Worm (Caenorhabditis elegans) whole organism, late embryonic: ENCODE results near the gene R02F11.10.

Experiments used
- T23F11.4 ChIP-seq: fragments of 200-800 bp; sonication (Bioruptor generic); optimal IDR thresholded peaks from 2 replicates; lab custom pipeline; 2018; ENCODE audit warnings: mild to moderate bottlenecking, missing genetic modification characterization, missing compliant biosample characterization
- ceh-30 ChIP-seq: fragments of 150-350 bp; optimal IDR thresholded peaks from 2 replicates; lab custom pipeline; 2014; ENCODE audit warnings: missing biosample characterization, missing genetic modification characterization
- ceh-45 ChIP-seq: fragments of 200-800 bp; sonication (Bioruptor generic); IDR thresholded peaks from 2 replicates; pipeline ENCODE4 v1.3.6; 2022; ENCODE audit warnings: missing genetic modification reagents, missing genetic modification characterization, missing compliant biosample characterization
- dmd-4 ChIP-seq: sonication (generic microtip); optimal IDR thresholded peaks from 2 replicates; lab custom pipeline; 2016; ENCODE audit warnings: borderline replicate concordance, missing genetic modification characterization, missing compliant biosample characterization
- elt-2 ChIP-seq: sonication (generic microtip); optimal IDR thresholded peaks from 2 replicates; lab custom pipeline; 2016; ENCODE audit warnings: missing genetic modification reagents, missing genetic modification characterization, missing compliant biosample characterization
- fkh-10 ChIP-seq: fragments of 150-350 bp; optimal IDR thresholded peaks from 2 replicates; lab custom pipeline; 2014; ENCODE audit warnings: missing biosample characterization, missing genetic modification reagents, missing genetic modification characterization
- hlh-13 ChIP-seq: fragments of 200-800 bp; sonication (Bioruptor generic); optimal IDR thresholded peaks from 2 replicates; lab custom pipeline; 2018; ENCODE audit warnings: mild to moderate bottlenecking, missing genetic modification characterization, missing compliant biosample characterization
- hlh-30 ChIP-seq: sonication (generic microtip); optimal IDR thresholded peaks from 2 replicates; lab custom pipeline; 2017; ENCODE audit warnings: antibody characterized with exemption, missing genetic modification characterization, missing compliant biosample characterization; ENCODE audit not compliant: insufficient read depth
- hlh-8 ChIP-seq: sonication (generic microtip); optimal IDR thresholded peaks from 2 replicates; lab custom pipeline; 2016; ENCODE audit warnings: missing genotype, missing genetic modification characterization, missing compliant biosample characterization
- nhr-11 ChIP-seq: fragments of 150-350 bp; optimal IDR thresholded peaks from 2 replicates; lab custom pipeline; 2014; ENCODE audit warnings: missing biosample characterization, missing genetic modification characterization
- npax-4 ChIP-seq: sonication (generic microtip); optimal IDR thresholded peaks from 2 replicates; lab custom pipeline; 2016; ENCODE audit warnings: missing genetic modification characterization, missing compliant biosample characterization
- pha-4 ChIP-seq: fragments of 150-350 bp; optimal IDR thresholded peaks from 2 replicates; lab custom pipeline; 2018; ENCODE audit warnings: missing biosample characterization, missing genetic modification reagents, missing genetic modification characterization
- pqm-1 ChIP-seq: sonication (generic microtip); optimal IDR thresholded peaks from 2 replicates; lab custom pipeline; 2016; ENCODE audit warnings: missing genetic modification characterization, missing compliant biosample characterization
- tbx-2 ChIP-seq: sonication (generic microtip); optimal IDR thresholded peaks from 2 replicates; lab custom pipeline; 2016; ENCODE audit warnings: missing genetic modification characterization, missing compliant biosample characterization

DNA sequence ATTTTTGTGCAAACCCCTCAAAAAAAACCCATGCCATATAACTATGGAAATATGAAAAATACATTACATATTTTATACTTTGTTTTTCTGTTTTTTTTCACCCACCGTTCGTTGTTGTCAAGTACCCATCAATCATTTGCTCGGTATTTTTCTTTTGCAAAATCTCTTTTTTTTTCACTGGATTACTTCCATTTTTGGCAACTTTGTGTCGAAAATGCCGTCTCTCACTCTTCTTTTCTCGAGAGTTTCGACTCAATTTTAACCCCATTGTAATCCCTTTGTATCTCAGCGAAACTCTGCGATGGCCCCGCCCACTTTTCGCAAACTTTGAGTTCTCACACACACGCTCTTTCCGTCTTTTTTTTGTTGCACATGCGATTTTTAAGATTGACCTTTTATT lies 13.8 kb upstream of the R02F11.10 start:
- no peak for TF ChIP-seq hlh-30 (tag; lab: Kevin White, UChicago)
- no peak for TF ChIP-seq ceh-30 (tag; lab: Kevin White, UChicago)
- no peak for TF ChIP-seq T23F11.4 (GFP tag; lab: Kevin White, UChicago)
- TF ChIP-seq ceh-45 (GFP tag; lab: Robert Waterston, UW): no peak
- no peak for TF ChIP-seq fkh-10
- TF ChIP-seq tbx-2 (tag; lab: Kevin White, UChicago): no peak
- no peak for TF ChIP-seq nhr-11 (tag; lab: Kevin White, UChicago)
- TF ChIP-seq hlh-8: no peak
- TF ChIP-seq pqm-1 (tag; lab: Kevin White, UChicago): no peak
- TF ChIP-seq npax-4: no peak
- TF ChIP-seq pha-4 (tag; lab: Kevin White, UChicago): no peak
- no peak for TF ChIP-seq elt-2
- no peak for TF ChIP-seq hlh-13 (GFP tag; lab: Kevin White, UChicago)
- TF ChIP-seq dmd-4 (tag; lab: Kevin White, UChicago): no peak
